Fruit fly (Drosophila melanogaster): ENCODE results near the gene CG13458.

Gene CG13458

DNA sequence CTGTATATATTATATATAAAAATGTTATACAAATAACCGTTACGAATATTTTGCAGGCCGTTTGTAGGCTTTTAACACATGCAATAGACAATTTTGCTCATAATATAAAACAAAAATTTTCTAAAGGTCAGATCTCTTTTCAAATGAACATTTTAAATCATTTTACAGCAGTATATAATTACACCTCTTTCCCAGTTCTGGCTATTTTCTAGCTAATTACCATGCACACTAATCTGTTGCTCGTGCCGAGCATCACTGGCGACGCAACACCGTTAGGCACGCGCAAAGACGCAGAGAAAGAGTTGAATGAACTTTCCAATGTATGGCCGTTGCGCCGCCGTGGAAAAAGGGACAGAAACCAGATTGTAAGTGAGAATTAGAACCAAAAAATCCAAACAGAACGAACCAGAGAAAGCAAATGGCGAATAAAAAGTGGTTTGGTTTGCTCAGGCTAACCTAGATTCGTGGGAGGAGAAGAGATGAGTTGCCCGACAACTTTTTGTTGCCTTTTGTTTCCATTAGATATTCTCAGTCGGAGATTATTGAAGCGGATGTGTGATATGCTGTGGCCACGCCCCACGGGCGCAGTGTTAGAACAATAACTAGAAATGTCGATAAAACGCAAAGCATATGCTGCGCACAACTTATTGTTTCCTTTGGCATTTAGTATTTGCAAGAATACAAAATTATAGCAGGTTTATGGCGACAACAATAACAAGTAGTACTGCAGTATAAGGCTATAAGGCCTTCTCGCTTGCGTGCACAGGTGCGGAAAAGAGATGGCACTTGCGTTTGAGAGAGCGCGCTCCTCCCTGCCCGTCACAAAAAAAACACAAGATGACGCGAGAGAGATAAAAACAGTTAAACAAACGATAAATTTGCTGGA, 28.0 kb downstream of the CG13458 start (continued):
- TF ChIP-seq sug (tag; optimal IDR thresholded peaks at IDR 0.05) (no peak), CG12744 (GFP tag; optimal IDR thresholded peaks at IDR 0.05) (no peak), CG9609 (GFP tag; optimal IDR thresholded peaks at IDR 0.05) (no peak), Sox102F (GFP tag; optimal IDR thresholded peaks at IDR 0.05) (no peak), CG10366 (GFP tag; IDR thresholded peaks at IDR 0.05) (peak; percentile 40), ara (GFP tag; IDR thresholded peaks at IDR 0.05) (no peak), seq (GFP tag; IDR thresholded peaks at IDR 0.05) (no peak), trem (tag; optimal IDR thresholded peaks at IDR 0.05) (peak; percentile 5), Dip3 (GFP tag; optimal IDR thresholded peaks at IDR 0.05) (no peak), dati (GFP tag; IDR thresholded peaks at IDR 0.05) (no peak), Oli (tag; optimal IDR thresholded peaks at IDR 0.05) (no peak), pho (GFP tag; optimal IDR thresholded peaks at IDR 0.05) (no peak), Sin3A (optimal IDR thresholded peaks at IDR 0.05) (no peak), CG13424 (tag; optimal IDR thresholded peaks at IDR 0.05) (peak; percentile 46), org-1 (GFP tag; optimal IDR thresholded peaks at IDR 0.05) (no peak), mld (GFP tag; IDR thresholded peaks at IDR 0.05; ENCODE audit: partially characterized antibody) (no peak), Lhr (GFP tag; optimal IDR thresholded peaks at IDR 0.05) (no peak), unc-4 (GFP tag; IDR thresholded peaks at IDR 0.05; ENCODE audit: partially characterized antibody) (no peak), sna (GFP tag; IDR thresholded peaks at IDR 0.05; ENCODE audit: partially characterized antibody) (no peak), grau (tag; optimal IDR thresholded peaks at IDR 0.05) (peak; percentile 38), grn (GFP tag; optimal IDR thresholded peaks at IDR 0.05) (peak; percentile 86), CG10979 (tag; optimal IDR thresholded peaks at IDR 0.05) (no peak), Abd-B (GFP tag; optimal IDR thresholded peaks at IDR 0.05) (peak; percentile 3), BtbVII (GFP tag; optimal IDR thresholded peaks at IDR 0.05) (no peak), nmo (GFP tag; optimal IDR thresholded peaks at IDR 0.05) (peak; percentile 26), az2 (GFP tag; optimal IDR thresholded peaks at IDR 0.05) (no peak), lov (optimal IDR thresholded peaks at IDR 0.05) (no peak), lov (GFP tag; IDR thresholded peaks at IDR 0.05) (no peak), Atf6 (GFP tag; IDR thresholded peaks at IDR 0.05) (no peak; the same call in 1 of the 2 replicates), Rx (GFP tag; IDR thresholded peaks at IDR 0.05) (peak; percentile 46; the same call in 1 of the 2 replicates), CG10431 (GFP tag; optimal IDR thresholded peaks at IDR 0.05) (no peak), CG17328 (GFP tag; IDR thresholded peaks at IDR 0.05) (no peak), CG9932 (GFP tag; IDR thresholded peaks at IDR 0.05) (peak; percentile 64), Drgx (GFP tag; IDR thresholded peaks at IDR 0.05) (peak; percentile 42; the same call in 1 of the 2 replicates), CG3838 (GFP tag; optimal IDR thresholded peaks at IDR 0.05) (no peak), pb (GFP tag; optimal IDR thresholded peaks at IDR 0.05) (no peak), CG3726 (GFP tag; IDR thresholded peaks at IDR 0.05) (no peak), CG16813 (GFP tag; IDR thresholded peaks at IDR 0.05; ENCODE audit: partially characterized antibody) (no peak), CG32767 (GFP tag; IDR thresholded peaks at IDR 0.05) (no peak), CG17912 (GFP tag; optimal IDR thresholded peaks at IDR 0.05) (peak; percentile 10), abd-A (tag; optimal IDR thresholded peaks at IDR 0.05) (peak; percentile 25), CG30020 (tag; optimal IDR thresholded peaks at IDR 0.05) (no peak), dm (GFP tag; optimal IDR thresholded peaks at IDR 0.05) (no peak), H2.0 (GFP tag; IDR thresholded peaks at IDR 0.05) (0 out of 2 replicates have a peak, but pooled peaks have one; percentile 26), hkb (optimal IDR thresholded peaks at IDR 0.05) (no peak), hkb (GFP tag; IDR thresholded peaks at IDR 0.05) (peak; percentile 7; the same call in 1 of the 2 replicates), CG42726 (GFP tag; IDR thresholded peaks at IDR 0.05; ENCODE audit: partially characterized antibody) (no peak), CG12155 (GFP tag; optimal IDR thresholded peaks at IDR 0.05) (no peak), klu (GFP tag; IDR thresholded peaks at IDR 0.05) (no peak), zen (tag; optimal IDR thresholded peaks at IDR 0.05) (peak; percentile 61)

All from whole organism, embryonic.